Fruit fly (Drosophila melanogaster) whole organism, embryonic: ENCODE measurements around the gene CG14402.

Source experiments
- Bdp1 ChIP-seq: fragments of 200-800 bp; sonication (Bioruptor generic); optimal IDR thresholded peaks from 3 replicates; lab custom pipeline; 2016; ENCODE audit warnings: missing biosample characterization, missing genetic modification characterization
- CG11504 ChIP-seq: fragments of 200-800 bp; sonication (Bioruptor generic); optimal IDR thresholded peaks from 3 replicates; lab custom pipeline; 2019; ENCODE audit warnings: missing biosample characterization, mild to moderate bottlenecking, missing genetic modification characterization, moderate library complexity
- CG13287 ChIP-seq: fragments of 200-800 bp; sonication (Bioruptor generic); IDR thresholded peaks from 2 replicates; pipeline ENCODE4 v1.3.6; 2022; ENCODE audit warnings: missing biosample characterization, missing genetic modification characterization; ENCODE audit not compliant: partially characterized antibody
- CG15514 ChIP-seq: fragments of 200-800 bp; sonication (Bioruptor generic); optimal IDR thresholded peaks from 3 replicates; lab custom pipeline; 2017; ENCODE audit warnings: missing biosample characterization, missing genetic modification characterization, mild to moderate bottlenecking, moderate library complexity, missing genetic modification reagents
- CG15601 ChIP-seq: fragments of 200-800 bp; sonication (Bioruptor generic); optimal IDR thresholded peaks from 3 replicates; lab custom pipeline; 2019; ENCODE audit warnings: missing biosample characterization, mild to moderate bottlenecking, missing genetic modification characterization, moderate library complexity
- CG1602 ChIP-seq: fragments of 200-800 bp; sonication (Bioruptor generic); optimal IDR thresholded peaks from 3 replicates; lab custom pipeline; 2016; ENCODE audit warnings: missing biosample characterization, missing genetic modification characterization
- CG1603 ChIP-seq: fragments of 200-800 bp; sonication (Bioruptor generic); optimal IDR thresholded peaks from 2 replicates; lab custom pipeline; 2019; ENCODE audit warnings: missing biosample characterization, mild to moderate bottlenecking, missing genetic modification characterization, moderate library complexity
- CG1647 ChIP-seq: fragments of 200-800 bp; sonication (Bioruptor generic); optimal IDR thresholded peaks from 3 replicates; lab custom pipeline; 2016; ENCODE audit warnings: missing biosample characterization, missing genetic modification characterization
- CG18011 ChIP-seq: fragments of 200-800 bp; sonication (Bioruptor generic); optimal IDR thresholded peaks from 2 replicates; lab custom pipeline; 2017; ENCODE audit warnings: missing biosample characterization, missing genetic modification characterization, mild to moderate bottlenecking, moderate library complexity, missing genotype
- CG2199 ChIP-seq: fragments of 200-800 bp; sonication (Bioruptor generic); IDR thresholded peaks from 3 replicates; pipeline ENCODE4 v1.3.6; 2022; ENCODE audit warnings: missing biosample characterization, missing genetic modification characterization
- CG30431 ChIP-seq: fragments of 200-800 bp; sonication (Bioruptor generic); optimal IDR thresholded peaks from 2 replicates; lab custom pipeline; 2017; ENCODE audit warnings: missing biosample characterization, missing genetic modification characterization
- CG31441 ChIP-seq: fragments of 200-800 bp; sonication (Bioruptor generic); IDR thresholded peaks from 2 replicates; pipeline ENCODE4 v1.3.6; 2022; ENCODE audit warnings: missing biosample characterization, missing genetic modification characterization
- CG43689 ChIP-seq: fragments of 200-800 bp; sonication (Bioruptor generic); IDR thresholded peaks from 2 replicates; pipeline ENCODE4 v1.3.6; 2022; ENCODE audit warnings: missing biosample characterization, missing genetic modification characterization
- CG7987 ChIP-seq: fragments of 200-800 bp; sonication (Bioruptor generic); optimal IDR thresholded peaks from 2 replicates; lab custom pipeline; 2018; ENCODE audit warnings: missing biosample characterization, mild to moderate bottlenecking, missing genetic modification characterization, moderate library complexity
- CTCF ChIP-seq: fragments of 200-800 bp; sonication (Bioruptor generic); optimal IDR thresholded peaks from 2 replicates; lab custom pipeline; 2017; ENCODE audit warnings: missing biosample characterization, mild to moderate bottlenecking, missing genetic modification characterization, moderate library complexity
- Dp ChIP-seq: fragments of 200-800 bp; sonication (Bioruptor generic); optimal IDR thresholded peaks from 2 replicates; lab custom pipeline; 2018; ENCODE audit warnings: missing biosample characterization, mild to moderate bottlenecking, missing genetic modification characterization, moderate library complexity
- Drgx ChIP-seq: fragments of 200-800 bp; sonication (Bioruptor generic); IDR thresholded peaks from 2 replicates; pipeline ENCODE4 v1.3.6; 2022; ENCODE audit warnings: missing biosample characterization, missing genetic modification characterization
- E2f2 ChIP-seq: fragments of 200-800 bp; sonication (Bioruptor generic); IDR thresholded peaks from 2 replicates; pipeline ENCODE4 v1.3.6; 2022; ENCODE audit warnings: missing biosample characterization, missing genetic modification characterization
- Fer2 ChIP-seq: fragments of 200-800 bp; sonication (Bioruptor generic); optimal IDR thresholded peaks from 2 replicates; lab custom pipeline; 2018; ENCODE audit warnings: missing biosample characterization, mild to moderate bottlenecking, missing genetic modification characterization, moderate library complexity
- GATAe ChIP-seq: fragments of 200-800 bp; sonication (Bioruptor generic); conservative IDR thresholded peaks from 2 replicates; pipeline ENCODE4 v1.3.6; 2022; ENCODE audit warnings: missing biosample characterization, missing genetic modification characterization
- HmgZ ChIP-seq: fragments of 200-800 bp; sonication (Bioruptor generic); optimal IDR thresholded peaks from 2 replicates; lab custom pipeline; 2018; ENCODE audit warnings: missing biosample characterization, mild to moderate bottlenecking, missing genetic modification characterization
- Hr51 ChIP-seq, 2 experiments: fragments of 200-800 bp; sonication (Bioruptor generic); optimal IDR thresholded peaks; 2 replicates in 1 of 2; 3 replicates in 1 of 2; lab custom pipeline; 2016 to 2018; ENCODE audit warnings: missing biosample characterization in 2 of 2, missing genetic modification characterization in 2 of 2, mild to moderate bottlenecking in 1 of 2, moderate library complexity in 1 of 2
- Lpt ChIP-seq: fragments of >200 bp; optimal IDR thresholded peaks from 2 replicates; lab custom pipeline; 2018; ENCODE audit warnings: missing biosample characterization, missing genetic modification characterization
- Med ChIP-seq: fragments of 200-800 bp; sonication (Bioruptor generic); peaks from one replicate; lab custom pipeline; 2016; ENCODE audit warnings: missing biosample characterization, missing genetic modification characterization, mild to moderate bottlenecking, inconsistent platforms, moderate library complexity
- NC2β ChIP-seq: fragments of 200-800 bp; sonication (Bioruptor generic); optimal IDR thresholded peaks from 2 replicates; lab custom pipeline; 2016; ENCODE audit warnings: missing biosample characterization, missing genetic modification characterization
- NK7.1 ChIP-seq: fragments of 200-800 bp; sonication (Bioruptor generic); optimal IDR thresholded peaks from 3 replicates; lab custom pipeline; 2016; ENCODE audit warnings: missing biosample characterization, missing genetic modification characterization
- Nf-YA ChIP-seq: fragments of 200-800 bp; sonication (Bioruptor generic); IDR thresholded peaks from 2 replicates; pipeline ENCODE4 v1.3.6; 2022; ENCODE audit warnings: missing biosample characterization, missing genetic modification characterization
- PHDP ChIP-seq: fragments of 200-800 bp; sonication (Bioruptor generic); optimal IDR thresholded peaks from 3 replicates; lab custom pipeline; 2018; ENCODE audit warnings: missing biosample characterization, mild to moderate bottlenecking, missing genetic modification characterization, moderate library complexity
- Poxn ChIP-seq: fragments of 200-800 bp; sonication (Bioruptor generic); IDR thresholded peaks from 2 replicates; pipeline ENCODE4 v1.3.6; 2022; ENCODE audit warnings: missing biosample characterization, missing genetic modification characterization
- Sox102F ChIP-seq: fragments of 200-800 bp; sonication (Bioruptor generic); optimal IDR thresholded peaks from 2 replicates; lab custom pipeline; 2018; ENCODE audit warnings: missing biosample characterization, mild to moderate bottlenecking, missing genetic modification characterization, moderate library complexity
- Sry-β ChIP-seq: fragments of 200-800 bp; sonication (Bioruptor generic); optimal IDR thresholded peaks from 2 replicates; lab custom pipeline; 2018; ENCODE audit warnings: missing biosample characterization, mild to moderate bottlenecking, missing genetic modification characterization, moderate library complexity
- Xbp1 ChIP-seq: fragments of 200-800 bp; sonication (Bioruptor generic); optimal IDR thresholded peaks from 3 replicates; lab custom pipeline; 2016; ENCODE audit warnings: missing biosample characterization, mild to moderate bottlenecking, missing genetic modification characterization
- ab ChIP-seq: fragments of 200-800 bp; sonication (Bioruptor generic); optimal IDR thresholded peaks from 2 replicates; lab custom pipeline; 2016; ENCODE audit warnings: missing biosample characterization, missing genetic modification characterization
- cad ChIP-seq: fragments of >200 bp; optimal IDR thresholded peaks from 2 replicates; lab custom pipeline; 2017; ENCODE audit warnings: missing biosample characterization, missing genetic modification characterization
- cg ChIP-seq: fragments of 200-800 bp; sonication (Bioruptor generic); optimal IDR thresholded peaks from 3 replicates; lab custom pipeline; 2019; ENCODE audit warnings: missing biosample characterization, mild to moderate bottlenecking, missing genetic modification characterization, moderate library complexity
- ci ChIP-seq: fragments of 200-800 bp; sonication (Bioruptor generic); IDR thresholded peaks from 3 replicates; pipeline ENCODE4 v1.3.6; 2022; ENCODE audit warnings: missing biosample characterization, missing genetic modification characterization
- eve ChIP-seq, 2 experiments: fragments of >200 bp; optimal IDR thresholded peaks; 2 replicates each; lab custom pipeline; 2017; ENCODE audit warnings: missing biosample characterization in 2 of 2, missing genetic modification characterization in 2 of 2
- nau ChIP-seq: fragments of 200-800 bp; sonication (Bioruptor generic); optimal IDR thresholded peaks from 3 replicates; lab custom pipeline; 2017; ENCODE audit warnings: missing biosample characterization, mild to moderate bottlenecking, missing genetic modification characterization, missing genetic modification reagents
- pita ChIP-seq: fragments of 200-800 bp; sonication (Bioruptor generic); optimal IDR thresholded peaks from 2 replicates; lab custom pipeline; 2017; ENCODE audit warnings: missing biosample characterization, mild to moderate bottlenecking, missing genetic modification characterization
- psq ChIP-seq: fragments of 200-800 bp; sonication (Bioruptor generic); optimal IDR thresholded peaks from 2 replicates; lab custom pipeline; 2017; ENCODE audit warnings: missing biosample characterization, missing genetic modification characterization
- ranshi ChIP-seq: fragments of 200-800 bp; sonication (Bioruptor generic); IDR thresholded peaks from 2 replicates; pipeline ENCODE4 v1.3.6; 2022; ENCODE audit warnings: missing biosample characterization, missing genetic modification characterization
- row ChIP-seq: fragments of 200-800 bp; sonication (Bioruptor generic); IDR thresholded peaks from 3 replicates; pipeline ENCODE4 v1.3.6; 2022; ENCODE audit warnings: missing biosample characterization, missing genetic modification characterization
- schlank ChIP-seq: fragments of 200-800 bp; sonication (Bioruptor generic); optimal IDR thresholded peaks from 2 replicates; lab custom pipeline; 2018; ENCODE audit warnings: missing biosample characterization, mild to moderate bottlenecking, missing genetic modification characterization
- stwl ChIP-seq: fragments of 200-800 bp; sonication (Bioruptor generic); optimal IDR thresholded peaks from 3 replicates; lab custom pipeline; 2018; ENCODE audit warnings: missing biosample characterization, mild to moderate bottlenecking, missing genetic modification characterization, moderate library complexity
- ttk ChIP-seq: fragments of 200-800 bp; sonication (Bioruptor generic); IDR thresholded peaks from 2 replicates; pipeline ENCODE4 v2.1.2; 2022; ENCODE audit warnings: missing biosample characterization, missing genetic modification characterization
- zen2 ChIP-seq: fragments of 200-800 bp; sonication (Bioruptor generic); IDR thresholded peaks from 3 replicates; pipeline ENCODE4 v1.3.6; 2022; ENCODE audit warnings: missing biosample characterization, missing genetic modification characterization; ENCODE audit not compliant: partially characterized antibody
- zfh1 ChIP-seq: fragments of 200-800 bp; sonication (Bioruptor generic); IDR thresholded peaks from 3 replicates; pipeline ENCODE4 v1.3.6; 2022; ENCODE audit warnings: missing biosample characterization, missing genetic modification characterization

Gene CG14402

DNA sequence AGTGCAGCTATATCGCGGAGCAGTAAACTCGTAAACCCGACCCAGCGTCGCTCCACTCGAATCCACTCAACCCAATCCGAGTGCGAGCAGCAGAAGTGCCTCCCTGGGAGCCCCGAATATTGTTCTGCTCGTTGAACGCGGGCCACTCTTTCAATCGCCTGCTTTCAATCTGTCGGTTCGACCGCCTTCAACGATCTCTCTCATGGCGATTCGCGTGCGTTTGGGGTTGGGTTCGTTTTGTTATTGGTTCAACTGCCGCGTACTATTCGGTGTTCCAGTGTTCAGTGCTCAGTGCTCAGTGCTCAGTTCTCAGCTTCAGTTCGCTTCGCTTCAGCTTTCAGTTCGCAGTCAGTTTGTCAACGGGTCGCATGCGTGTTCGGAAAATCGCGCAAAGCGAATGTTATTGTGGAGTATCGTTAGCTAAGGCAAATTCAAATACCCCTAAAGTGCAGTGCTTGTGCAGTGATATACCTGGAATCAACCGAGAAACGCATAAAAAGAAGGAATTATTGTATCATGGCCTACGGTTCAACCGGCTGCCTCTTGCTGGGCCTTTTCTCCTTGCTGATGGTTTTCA is 8.6 kb upstream of the CG14402 start, which contains the start of gene CG31676 (continued):
- TF ChIP-seq CG15514 (GFP tag; lab: Kevin White, UChicago) (peak; percentile 48), psq (no peak), schlank (peak; percentile 52), eve (GFP tag; optimal IDR thresholded peaks at IDR 0.05; lab: Kevin White, UChicago) (no peak), CG7987 (peak; percentile 53), PHDP (tag; lab: Kevin White, UChicago) (peak; percentile 30), row (GFP tag; lab: Robert Waterston, UW) (no peak), Xbp1 (no peak), NK7.1 (no peak)

- TF ChIP-seq Med (peak; percentile 19), Sox102F (peak; percentile 5), cad (no peak), Drgx (GFP tag; lab: Robert Waterston, UW) (peak; percentile 49; the same call in 1 of the 2 replicates), Fer2 (tag; lab: Kevin White, UChicago) (no peak), GATAe (GFP tag; lab: Robert Waterston, UW) (no peak), Bdp1 (no peak), Lpt (GFP tag; lab: Kevin White, UChicago) (no peak), ci (GFP tag; lab: Robert Waterston, UW) (0 out of 3 replicates have a peak, but pooled peaks have one; percentile 9)
- TF ChIP-seq, all 482 proteins: peak for 4
Observed at dm6 chr2L:20844381-20844780, 4.7 kb upstream of the CG14402 start.

DNA sequence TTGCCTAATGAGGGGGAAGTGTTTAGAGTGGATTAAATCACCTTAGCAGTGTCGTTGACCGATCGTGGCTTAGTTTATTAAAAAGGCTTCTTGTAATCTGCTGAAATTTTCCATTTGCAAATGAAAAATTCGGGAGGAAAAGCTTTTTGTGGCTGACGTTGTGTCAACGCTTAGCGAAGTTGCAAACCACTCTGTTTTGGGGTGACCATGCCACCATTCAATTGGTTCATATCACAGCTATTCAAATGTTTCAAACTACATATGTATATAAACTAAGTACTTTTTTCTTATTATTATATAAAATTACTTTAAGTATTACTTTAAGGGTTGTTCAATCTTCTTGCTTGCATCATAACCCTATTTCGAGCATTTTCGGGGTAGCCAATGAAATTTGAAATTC is 2.5 kb downstream of the CG14402 start:
- TF ChIP-seq CG1647: no peak
- no peak for TF ChIP-seq ttk (GFP tag; lab: Robert Waterston, UW)
- TF ChIP-seq Hr51 (GFP tag; optimal IDR thresholded peaks at IDR 0.05; lab: Kevin White, UChicago): no peak
- no peak for TF ChIP-seq Sry-β (GFP tag; lab: Kevin White, UChicago)
- no peak for TF ChIP-seq zen2 (GFP tag; lab: Robert Waterston, UW)
- peak; percentile 83 for TF ChIP-seq CG11504 (tag; lab: Kevin White, UChicago)
- no peak for TF ChIP-seq CG43689
- no peak for TF ChIP-seq CG1602
- no peak for TF ChIP-seq CG31441 (GFP tag; lab: Robert Waterston, UW)
- TF ChIP-seq Med: peak; percentile 39
- peak; percentile 82 for TF ChIP-seq ranshi (GFP tag; lab: Robert Waterston, UW)
- TF ChIP-seq CTCF: peak; percentile 79
- TF ChIP-seq PHDP (tag; lab: Kevin White, UChicago): no peak
- TF ChIP-seq CG15601: peak; percentile 74
- TF ChIP-seq nau (GFP tag; lab: Kevin White, UChicago): no peak
- TF ChIP-seq Nf-YA: no peak
- TF ChIP-seq NC2β (GFP tag; lab: Kevin White, UChicago): no peak
- TF ChIP-seq CG18011 (GFP tag; lab: Kevin White, UChicago): no peak
- peak; percentile 45 for TF ChIP-seq Dp (GFP tag; lab: Kevin White, UChicago)
- TF ChIP-seq E2f2 (GFP tag; lab: Robert Waterston, UW): peak; percentile 52
- peak; percentile 82; the same call in 1 of the 3 replicates for TF ChIP-seq CG2199
- peak; percentile 33 for TF ChIP-seq HmgZ
- TF ChIP-seq CG30431 (GFP tag; lab: Kevin White, UChicago): no peak
- TF ChIP-seq cg (GFP tag; lab: Kevin White, UChicago): peak; percentile 36
- TF ChIP-seq pita: peak; percentile 44
- no peak for TF ChIP-seq Poxn (GFP tag; lab: Robert Waterston, UW)
- TF ChIP-seq CG13287 (GFP tag; lab: Robert Waterston, UW): peak; percentile 8; the same call in 1 of the 2 replicates
- TF ChIP-seq stwl (tag; lab: Kevin White, UChicago): peak; percentile 56
- peak; percentile 10 for TF ChIP-seq CG15514 (GFP tag; lab: Kevin White, UChicago)
- TF ChIP-seq CG1603 (tag; lab: Kevin White, UChicago): peak; percentile 2
- TF ChIP-seq ab: no peak
- no peak for TF ChIP-seq zfh1 (GFP tag; lab: Robert Waterston, UW)
